Fruit fly (Drosophila melanogaster) Kc167 (cell line): ENCODE measurements around the gene TSG101.

Experiments used
- h ChIP-seq: fragments of >200 bp; optimal IDR thresholded peaks from 3 replicates; lab custom pipeline; 2018; ENCODE audit warnings: missing external identifiers
- psq ChIP-seq: fragments of >200 bp; optimal IDR thresholded peaks from 2 replicates; lab custom pipeline; 2017; ENCODE audit warnings: missing external identifiers

DNA sequence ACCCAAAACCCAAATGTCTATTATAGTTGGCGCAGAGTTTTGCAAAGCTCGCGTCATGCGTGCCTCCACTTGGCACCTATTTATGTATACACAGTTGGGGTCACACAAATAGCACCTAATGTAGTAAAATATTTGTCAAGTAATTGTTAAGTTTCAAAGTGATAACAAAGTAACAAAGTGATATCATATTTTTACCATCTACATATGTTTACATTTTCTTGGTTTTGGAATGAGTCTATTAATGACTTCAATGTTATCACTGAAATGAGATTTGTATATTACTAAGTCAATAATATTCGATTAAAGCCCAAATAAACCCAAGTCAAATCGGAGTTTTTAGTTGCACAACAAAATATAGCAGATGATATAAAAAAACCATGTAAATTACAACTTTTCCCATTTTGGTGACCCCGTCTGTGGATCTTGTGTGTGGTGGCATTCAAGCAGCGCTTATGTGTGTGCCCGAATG, 30.4 kb downstream of the TSG101 start:
- TF ChIP-seq psq (lab: Kevin White, UChicago) (no peak), h (lab: Kevin White, UChicago) (no peak)
